Fruit fly (Drosophila melanogaster): ENCODE data around the gene Lasp.

Gene Lasp

DNA sequence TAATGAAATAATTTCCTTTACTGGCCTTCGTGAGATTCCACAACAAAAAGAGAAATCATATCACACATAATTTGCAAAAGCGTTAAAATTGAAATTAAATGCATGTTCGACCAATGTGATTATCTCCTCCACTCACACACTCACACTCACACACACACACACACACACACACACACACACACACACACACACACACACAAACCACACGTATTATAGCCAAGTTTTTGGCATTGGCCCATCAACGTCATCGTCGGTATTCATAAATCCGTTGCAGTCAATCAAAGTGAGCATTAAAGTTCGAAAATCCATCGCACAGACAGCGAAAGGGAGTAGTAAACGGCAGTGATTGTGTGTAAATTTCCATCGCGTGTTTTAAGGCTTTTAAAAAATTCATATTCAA lies 21.4 kb downstream of the Lasp start:
- TF ChIP-seq Dfd (GFP tag; optimal IDR thresholded peaks at IDR 0.05) (peak; percentile 85), Jra (GFP tag; optimal IDR thresholded peaks at IDR 0.05) (no peak)

DNA sequence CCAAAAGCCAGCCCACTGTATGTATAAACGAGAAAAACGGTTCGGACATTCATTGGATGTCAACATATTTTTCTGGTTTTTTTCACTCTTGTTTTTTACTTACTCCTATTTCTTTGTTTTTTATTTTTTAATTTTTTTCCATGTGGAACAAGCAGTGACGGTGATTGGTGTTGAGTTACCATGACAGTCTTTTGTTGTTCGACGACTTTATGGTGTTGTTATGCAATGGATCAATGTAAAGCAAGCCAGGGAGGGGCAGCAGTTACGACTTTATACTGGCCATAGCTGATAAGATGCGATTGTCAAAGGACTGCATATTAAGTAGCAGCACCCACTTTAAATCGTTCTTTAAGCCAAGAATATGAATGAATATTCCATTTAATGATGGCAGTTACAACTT lies 22.0 kb downstream of the Lasp start:
- no peak for TF ChIP-seq Hnf4 (GFP tag; optimal IDR thresholded peaks at IDR 0.05)
- TF ChIP-seq CG9705 (GFP tag; optimal IDR thresholded peaks at IDR 0.05): no peak
- TF ChIP-seq Sp1 (GFP tag; optimal IDR thresholded peaks at IDR 0.05): no peak
- TF ChIP-seq sage (GFP tag; optimal IDR thresholded peaks at IDR 0.05): no peak
- no peak for TF ChIP-seq dsf (GFP tag; optimal IDR thresholded peaks at IDR 0.05; ENCODE audit: borderline replicate concordance)
- TF ChIP-seq jim (GFP tag; optimal IDR thresholded peaks at IDR 0.05): no peak
- no peak for TF ChIP-seq pan (optimal IDR thresholded peaks at IDR 0.05)
- TF ChIP-seq tai (GFP tag; optimal IDR thresholded peaks at IDR 0.05): no peak
- TF ChIP-seq N (GFP tag; optimal IDR thresholded peaks at IDR 0.05): no peak
- TF ChIP-seq Rel (GFP tag; optimal IDR thresholded peaks at IDR 0.05): no peak
- no peak for TF ChIP-seq Rel (tag; optimal IDR thresholded peaks at IDR 0.05)
- TF ChIP-seq sv (GFP tag; optimal IDR thresholded peaks at IDR 0.05): no peak
- TF ChIP-seq brk (GFP tag; optimal IDR thresholded peaks at IDR 0.05): no peak
- no peak for TF ChIP-seq CrebA (GFP tag; optimal IDR thresholded peaks at IDR 0.05; ENCODE audit: borderline replicate concordance)
- no peak for TF ChIP-seq Dif (GFP tag; optimal IDR thresholded peaks at IDR 0.05; ENCODE audit: partially characterized antibody)
- no peak for TF ChIP-seq OdsH (GFP tag; optimal IDR thresholded peaks at IDR 0.05)
- no peak for TF ChIP-seq Dfd (GFP tag; optimal IDR thresholded peaks at IDR 0.05)

DNA sequence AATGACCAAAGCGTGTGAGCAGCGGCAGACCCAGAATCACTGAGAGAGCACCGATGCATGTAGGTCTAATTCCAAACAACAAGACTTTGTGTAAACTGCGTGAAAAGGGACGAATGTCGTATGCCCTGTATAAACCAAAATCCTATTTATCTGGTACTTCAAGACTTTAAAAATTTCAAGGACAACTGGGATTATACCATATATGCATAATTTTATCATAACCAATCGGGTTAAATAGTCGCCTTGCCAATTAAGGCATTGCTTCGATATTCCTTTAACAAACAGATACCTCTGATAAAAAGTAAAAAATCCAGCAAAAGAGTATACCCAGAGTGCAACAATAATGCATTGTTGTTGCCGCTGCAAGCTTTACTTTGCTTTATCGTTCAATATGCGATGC lies 28.5 kb downstream of the Lasp start:
- TF ChIP-seq Vsx2 (GFP tag; optimal IDR thresholded peaks at IDR 0.05; ENCODE audit: partially characterized antibody) (no peak), CrebA (GFP tag; optimal IDR thresholded peaks at IDR 0.05; ENCODE audit: borderline replicate concordance) (no peak), Hr78 (GFP tag; optimal IDR thresholded peaks at IDR 0.05) (no peak), CG32264 (GFP tag; optimal IDR thresholded peaks at IDR 0.05) (no peak), br (GFP tag; optimal IDR thresholded peaks at IDR 0.05) (no peak), CG9705 (GFP tag; optimal IDR thresholded peaks at IDR 0.05) (no peak), Hr83 (GFP tag; optimal IDR thresholded peaks at IDR 0.05; ENCODE audit: poor library complexity, severe bottlenecking) (no peak), dsf (GFP tag; optimal IDR thresholded peaks at IDR 0.05; ENCODE audit: borderline replicate concordance) (no peak), GATAd (GFP tag; optimal IDR thresholded peaks at IDR 0.05) (no peak), dmrt93B (GFP tag; optimal IDR thresholded peaks at IDR 0.05) (no peak), OdsH (GFP tag; optimal IDR thresholded peaks at IDR 0.05) (no peak), brk (GFP tag; optimal IDR thresholded peaks at IDR 0.05) (no peak), lola (GFP tag; optimal IDR thresholded peaks at IDR 0.05) (no peak), dl (GFP tag; optimal IDR thresholded peaks at IDR 0.05; ENCODE audit: insufficient read depth in 1 of 2, partially characterized antibody in 2 of 2) (no peak), sage (GFP tag; optimal IDR thresholded peaks at IDR 0.05) (no peak), jim (GFP tag; optimal IDR thresholded peaks at IDR 0.05) (no peak), sv (GFP tag; optimal IDR thresholded peaks at IDR 0.05) (no peak), Rel (GFP tag; optimal IDR thresholded peaks at IDR 0.05) (no peak), Rel (tag; optimal IDR thresholded peaks at IDR 0.05) (no peak), fru (GFP tag; optimal IDR thresholded peaks at IDR 0.05) (no peak)

DNA sequence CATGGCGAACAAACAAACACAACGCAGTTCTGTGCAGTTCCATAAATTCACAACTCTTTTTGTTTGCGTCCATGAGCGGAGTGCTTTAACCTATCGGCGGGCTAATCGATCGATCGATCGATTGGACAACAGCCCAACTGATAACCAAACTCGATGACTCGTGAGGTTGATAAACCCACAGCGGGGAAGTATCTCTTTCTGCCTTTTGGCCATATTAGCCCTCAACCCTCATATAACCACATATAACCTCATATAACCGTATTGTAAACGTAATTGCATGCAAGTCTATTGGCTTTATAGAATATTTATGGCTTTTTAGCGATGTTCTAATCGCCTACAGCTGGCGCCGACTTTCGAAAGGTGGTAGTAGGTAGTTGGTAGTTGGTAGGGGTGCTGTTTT lies 29.1 kb downstream of the Lasp start:
- no peak for TF ChIP-seq ey (GFP tag; optimal IDR thresholded peaks at IDR 0.05)
- no peak for TF ChIP-seq psq (GFP tag; optimal IDR thresholded peaks at IDR 0.05)
- no peak for TF ChIP-seq Rel (GFP tag; optimal IDR thresholded peaks at IDR 0.05)
- peak; percentile 94 for TF ChIP-seq Rel (tag; optimal IDR thresholded peaks at IDR 0.05)
- TF ChIP-seq h (GFP tag; optimal IDR thresholded peaks at IDR 0.05): peak; percentile 23
- TF ChIP-seq CrebA (GFP tag; optimal IDR thresholded peaks at IDR 0.05; ENCODE audit: borderline replicate concordance): peak; percentile 63

DNA sequence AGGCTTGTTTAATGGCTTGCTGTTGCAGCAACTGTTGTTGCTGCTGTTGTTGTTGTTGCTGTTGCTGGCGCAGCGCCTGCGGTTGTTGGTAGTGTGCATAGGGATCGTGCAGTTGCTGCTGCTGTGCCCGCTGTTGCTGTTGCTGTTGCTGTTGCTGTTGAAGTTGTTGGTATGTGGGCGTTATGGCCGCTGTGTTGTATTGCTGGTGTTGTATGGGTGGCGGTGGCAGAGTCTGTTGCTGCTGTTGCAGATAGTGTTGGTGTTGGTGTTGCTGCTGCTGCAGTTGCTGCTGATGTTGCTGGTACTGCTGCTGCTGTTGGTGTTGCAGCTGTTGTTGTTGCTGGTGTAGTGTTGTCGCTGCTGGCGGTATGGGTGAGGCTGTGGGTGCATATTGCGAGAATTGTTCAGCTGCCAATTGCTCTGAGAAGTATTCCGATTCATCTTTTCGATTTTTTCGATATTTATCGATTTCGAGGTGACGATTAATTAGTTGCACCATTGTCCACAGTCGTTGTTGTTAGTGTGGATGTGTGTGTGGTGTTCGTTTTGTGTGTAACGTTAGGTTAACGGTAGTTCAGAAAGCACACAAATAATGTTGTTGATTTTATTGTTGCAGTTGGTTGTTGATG lies 31.9 kb downstream of the Lasp start:
- TF ChIP-seq Hr83 (GFP tag; optimal IDR thresholded peaks at IDR 0.05; ENCODE audit: poor library complexity, severe bottlenecking): no peak
- TF ChIP-seq tai (GFP tag; optimal IDR thresholded peaks at IDR 0.05): no peak
- no peak for TF ChIP-seq OdsH (GFP tag; optimal IDR thresholded peaks at IDR 0.05)
- no peak for TF ChIP-seq Hr78 (GFP tag; optimal IDR thresholded peaks at IDR 0.05)
- TF ChIP-seq dsf (GFP tag; optimal IDR thresholded peaks at IDR 0.05; ENCODE audit: borderline replicate concordance): no peak
- no peak for TF ChIP-seq br (GFP tag; optimal IDR thresholded peaks at IDR 0.05)
- TF ChIP-seq Dfd (GFP tag; optimal IDR thresholded peaks at IDR 0.05): peak; percentile 98
- TF ChIP-seq h (GFP tag; optimal IDR thresholded peaks at IDR 0.05): no peak

All from whole organism, wandering third instar larva.